Fruit fly (Drosophila melanogaster) whole organism, wandering third instar larva: ENCODE data around the gene Dic2.

Source experiments
- CG32264 ChIP-seq: fragments of 200-800 bp; sonication (Bioruptor generic); optimal IDR thresholded peaks from 2 replicates; lab custom pipeline; 2016; ENCODE audit warnings: missing biosample characterization, missing genetic modification characterization
- CG9705 ChIP-seq: fragments of 200-800 bp; sonication (Bioruptor generic); optimal IDR thresholded peaks from 2 replicates; lab custom pipeline; 2018; ENCODE audit warnings: missing biosample characterization, mild to moderate bottlenecking, missing genetic modification characterization
- CrebA ChIP-seq: fragments of 200-800 bp; sonication (Bioruptor generic); optimal IDR thresholded peaks from 2 replicates; lab custom pipeline; 2016; ENCODE audit warnings: missing biosample characterization, mild to moderate bottlenecking, missing genetic modification characterization, borderline replicate concordance
- Dfd ChIP-seq: fragments of >200 bp; optimal IDR thresholded peaks from 2 replicates; lab custom pipeline; 2017; ENCODE audit warnings: missing biosample characterization, missing genetic modification characterization
- Dif ChIP-seq: fragments of 200-275, 200-300 bp; sonication (Bioruptor generic); optimal IDR thresholded peaks from 2 replicates; lab custom pipeline; 2018; ENCODE audit warnings: missing biosample characterization, missing genetic modification characterization; ENCODE audit not compliant: partially characterized antibody
- GATAd ChIP-seq: sonication (Bioruptor generic); optimal IDR thresholded peaks from 2 replicates; lab custom pipeline; 2016; ENCODE audit warnings: missing biosample characterization, missing genetic modification characterization
- HLH106 ChIP-seq: fragments of 200-800 bp; optimal IDR thresholded peaks from 3 replicates; lab custom pipeline; 2019; ENCODE audit warnings: missing biosample characterization, mild to moderate bottlenecking, missing genetic modification characterization, moderate library complexity
- Hr83 ChIP-seq: fragments of 200-300 bp; sonication (Bioruptor generic); optimal IDR thresholded peaks from 2 replicates; lab custom pipeline; 2016; ENCODE audit warnings: missing biosample characterization, mild to moderate bottlenecking, missing genetic modification characterization, moderate library complexity; ENCODE audit not compliant: poor library complexity, severe bottlenecking
- Jra ChIP-seq: sonication (Bioruptor generic); optimal IDR thresholded peaks from 2 replicates; lab custom pipeline; 2016; ENCODE audit warnings: missing biosample characterization, missing genetic modification characterization
- Mio ChIP-seq: sonication (Bioruptor generic); optimal IDR thresholded peaks from 2 replicates; lab custom pipeline; 2016; ENCODE audit warnings: missing biosample characterization, missing genetic modification characterization
- Myc ChIP-seq: fragments of >200 bp; optimal IDR thresholded peaks from 2 replicates; lab custom pipeline; 2017
- N ChIP-seq: fragments of >200 bp; optimal IDR thresholded peaks from 2 replicates; lab custom pipeline; 2018; ENCODE audit warnings: missing biosample characterization, missing external identifiers, missing genetic modification characterization
- Rel ChIP-seq, 2 experiments: fragments of 200-800 bp; sonication (Bioruptor generic) in 1 of 2; optimal IDR thresholded peaks; 2 replicates in 1 of 2; 3 replicates in 1 of 2; lab custom pipeline; 2016 to 2019; ENCODE audit warnings: mild to moderate bottlenecking in 2 of 2, missing biosample characterization in 2 of 2, missing genetic modification characterization in 2 of 2, moderate library complexity in 1 of 2
- Sp1 ChIP-seq: fragments of 200-800 bp; sonication (Bioruptor generic); optimal IDR thresholded peaks from 3 replicates; lab custom pipeline; 2019; ENCODE audit warnings: missing biosample characterization, mild to moderate bottlenecking, missing genetic modification characterization, moderate library complexity
- Vsx2 ChIP-seq: fragments of 200-300, 225-300 bp; sonication (Bioruptor generic); optimal IDR thresholded peaks from 2 replicates; lab custom pipeline; 2018; ENCODE audit warnings: missing biosample characterization, missing genetic modification characterization; ENCODE audit not compliant: partially characterized antibody
- br ChIP-seq: fragments of 200-800 bp; sonication (Bioruptor generic); optimal IDR thresholded peaks from 2 replicates; lab custom pipeline; 2016; ENCODE audit warnings: missing biosample characterization, missing genetic modification characterization
- dl ChIP-seq, 2 experiments: fragments of 175-275, 200-275 bp in 1 of 2; fragments of 200-275 bp in 1 of 2; sonication (Bioruptor generic); optimal IDR thresholded peaks; lab custom pipeline; 2018; ENCODE audit warnings: mild to moderate bottlenecking in 2 of 2, missing biosample characterization in 2 of 2, missing genetic modification characterization in 2 of 2, moderate library complexity in 2 of 2; ENCODE audit not compliant: partially characterized antibody in 2 of 2, insufficient read depth in 1 of 2
- dmrt93B ChIP-seq: fragments of 200-800 bp; sonication (Bioruptor generic); optimal IDR thresholded peaks from 2 replicates; lab custom pipeline; 2018; ENCODE audit warnings: missing biosample characterization, mild to moderate bottlenecking, missing genetic modification characterization
- foxo ChIP-seq, 2 experiments: fragments of 200-800 bp; sonication (Bioruptor generic); optimal IDR thresholded peaks; 2 replicates in 1 of 2; 3 replicates in 1 of 2; lab custom pipeline; 2016 to 2017; ENCODE audit warnings: missing biosample characterization in 2 of 2, missing genetic modification characterization in 2 of 2
- fru ChIP-seq: fragments of 200-800 bp; sonication (Bioruptor generic); optimal IDR thresholded peaks from 3 replicates; lab custom pipeline; 2016; ENCODE audit warnings: missing biosample characterization, mild to moderate bottlenecking, missing genetic modification characterization
- h ChIP-seq: fragments of 200-800 bp; sonication (Bioruptor generic); optimal IDR thresholded peaks from 3 replicates; lab custom pipeline; 2016; ENCODE audit warnings: missing biosample characterization, mild to moderate bottlenecking, missing genetic modification characterization
- jim ChIP-seq: fragments of 175-275, 200-325 bp; sonication (Bioruptor generic); optimal IDR thresholded peaks from 2 replicates; lab custom pipeline; 2016; ENCODE audit warnings: missing biosample characterization, mild to moderate bottlenecking, missing genetic modification characterization
- lola ChIP-seq: fragments of >200 bp; optimal IDR thresholded peaks from 2 replicates; lab custom pipeline; 2017; ENCODE audit warnings: missing biosample characterization, missing genetic modification characterization
- pan ChIP-seq: fragments of >200 bp; optimal IDR thresholded peaks from 2 replicates; lab custom pipeline; 2017
- psq ChIP-seq: fragments of 200-800 bp; sonication (Bioruptor generic); optimal IDR thresholded peaks from 3 replicates; lab custom pipeline; 2017; ENCODE audit warnings: missing biosample characterization, mild to moderate bottlenecking, missing genetic modification characterization, moderate library complexity
- rgr ChIP-seq: fragments of 200-800 bp; sonication (Bioruptor generic); optimal IDR thresholded peaks from 3 replicates; lab custom pipeline; 2016; ENCODE audit warnings: missing biosample characterization, mild to moderate bottlenecking, missing genetic modification characterization
- sage ChIP-seq: fragments of 200-800 bp; sonication (Bioruptor generic); optimal IDR thresholded peaks from 2 replicates; lab custom pipeline; 2016; ENCODE audit warnings: missing biosample characterization, mild to moderate bottlenecking, missing genetic modification characterization
- sv ChIP-seq: fragments of 200-800 bp; sonication (Bioruptor generic); optimal IDR thresholded peaks from 3 replicates; lab custom pipeline; 2016; ENCODE audit warnings: missing biosample characterization, missing genetic modification characterization
- usp ChIP-seq: fragments of >200 bp; optimal IDR thresholded peaks from 2 replicates; lab custom pipeline; 2017; ENCODE audit warnings: missing biosample characterization, missing genetic modification characterization
- woc ChIP-seq: sonication (Bioruptor generic); optimal IDR thresholded peaks from 2 replicates; lab custom pipeline; 2016; ENCODE audit warnings: missing biosample characterization, mild to moderate bottlenecking, missing genetic modification characterization

Dic2 gene

DNA sequence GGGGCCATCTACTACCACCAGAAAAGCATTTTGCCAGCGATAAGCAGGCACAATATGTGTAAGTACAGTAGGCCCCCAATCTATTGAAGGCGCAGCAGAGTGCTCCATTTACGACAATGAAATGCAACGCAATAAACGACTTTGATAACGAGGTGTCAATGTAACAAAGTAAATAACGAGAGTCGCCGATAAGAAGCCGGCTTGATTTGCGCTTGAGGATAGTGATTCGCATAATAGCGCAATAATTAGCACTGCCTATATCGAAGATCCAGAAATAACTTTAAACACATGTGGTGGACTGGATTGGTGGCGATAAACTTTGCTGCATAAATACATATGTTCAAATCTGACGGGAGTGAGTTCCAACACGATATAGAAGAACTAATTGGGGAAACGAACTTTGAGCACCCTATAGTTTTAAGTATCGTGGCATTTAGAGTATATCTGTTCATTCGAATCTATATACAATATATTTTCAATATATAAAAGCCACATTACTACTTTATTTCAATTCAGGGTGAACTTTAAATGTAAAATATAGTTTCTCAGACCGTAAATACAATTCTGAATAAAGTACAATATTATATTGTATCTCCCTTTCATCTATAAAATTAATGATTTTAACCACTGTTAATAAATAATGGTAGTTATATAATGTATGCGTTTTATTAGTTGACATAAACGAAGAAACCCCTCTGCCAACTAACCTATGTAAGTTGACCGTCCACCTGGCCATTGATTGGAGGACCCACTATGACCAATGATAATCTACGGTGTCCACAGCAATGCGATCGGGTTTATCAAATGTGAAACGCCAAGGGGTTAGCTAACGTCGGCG, 48.0 kb upstream of the Dic2 start:
- TF ChIP-seq h (peak; percentile 21), Rel (GFP tag; optimal IDR thresholded peaks at IDR 0.05; lab: Kevin White, UChicago) (no peak), Rel (tag; optimal IDR thresholded peaks at IDR 0.05; lab: Kevin White, UChicago) (peak; percentile 9), Hr83 (peak; percentile 15), fru (peak; percentile 22), rgr (GFP tag; lab: Kevin White, UChicago) (peak; percentile 21), sage (GFP tag; lab: Kevin White, UChicago) (no peak), dl (GFP tag; optimal IDR thresholded peaks at IDR 0.05; lab: Kevin White, UChicago; ENCODE audit: insufficient read depth in 1 of 2, partially characterized antibody in 2 of 2) (no peak)
- TF ChIP-seq, all 38 proteins: peak for 5

dm6 chr3R:20548255-20548654, 47.0 kb upstream of the Dic2 start:
- no peak for TF ChIP-seq N (GFP tag; lab: Kevin White, UChicago)
- peak; percentile 47 for TF ChIP-seq CrebA (GFP tag; lab: Kevin White, UChicago)

DNA sequence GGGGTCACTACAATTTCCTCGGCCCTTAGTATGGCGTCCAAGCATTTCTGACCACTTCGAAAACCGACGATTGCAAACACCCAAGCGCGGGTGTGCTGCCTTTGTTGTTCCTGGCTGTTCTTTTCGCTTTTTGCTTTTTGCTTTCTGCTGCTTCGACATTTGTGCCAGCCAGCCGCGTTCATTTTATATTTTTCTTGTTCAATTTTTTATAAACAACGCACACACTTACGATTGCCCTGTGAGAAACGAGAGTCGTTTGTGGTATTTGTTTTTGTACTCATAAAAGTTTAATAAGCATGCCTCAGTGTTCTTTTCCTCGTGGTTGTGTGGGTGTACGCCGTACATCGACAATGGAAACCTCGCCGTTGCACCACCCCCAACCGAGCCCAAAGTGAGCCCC, 46.5 kb upstream of the Dic2 start:
- TF ChIP-seq Hr83 = no peak
- peak; percentile 36 for TF ChIP-seq sage (GFP tag; lab: Kevin White, UChicago)
- TF ChIP-seq woc (GFP tag; lab: Kevin White, UChicago) = no peak
- no peak for TF ChIP-seq jim (GFP tag; lab: Kevin White, UChicago)
- no peak for TF ChIP-seq usp (GFP tag; lab: Kevin White, UChicago)
- TF ChIP-seq Rel (GFP tag; optimal IDR thresholded peaks at IDR 0.05; lab: Kevin White, UChicago) = no peak
- TF ChIP-seq Rel (tag; optimal IDR thresholded peaks at IDR 0.05; lab: Kevin White, UChicago) = peak; percentile 51
- no peak for TF ChIP-seq Dfd (GFP tag; lab: Kevin White, UChicago)
- no peak for TF ChIP-seq Myc (lab: Kevin White, UChicago)
- no peak for TF ChIP-seq Sp1
- TF ChIP-seq rgr (GFP tag; lab: Kevin White, UChicago) = peak; percentile 5
- TF ChIP-seq Vsx2 (GFP tag; lab: Kevin White, UChicago) = no peak
- TF ChIP-seq dmrt93B (GFP tag; lab: Kevin White, UChicago) = no peak
- no peak for TF ChIP-seq fru
- TF ChIP-seq h = no peak

DNA sequence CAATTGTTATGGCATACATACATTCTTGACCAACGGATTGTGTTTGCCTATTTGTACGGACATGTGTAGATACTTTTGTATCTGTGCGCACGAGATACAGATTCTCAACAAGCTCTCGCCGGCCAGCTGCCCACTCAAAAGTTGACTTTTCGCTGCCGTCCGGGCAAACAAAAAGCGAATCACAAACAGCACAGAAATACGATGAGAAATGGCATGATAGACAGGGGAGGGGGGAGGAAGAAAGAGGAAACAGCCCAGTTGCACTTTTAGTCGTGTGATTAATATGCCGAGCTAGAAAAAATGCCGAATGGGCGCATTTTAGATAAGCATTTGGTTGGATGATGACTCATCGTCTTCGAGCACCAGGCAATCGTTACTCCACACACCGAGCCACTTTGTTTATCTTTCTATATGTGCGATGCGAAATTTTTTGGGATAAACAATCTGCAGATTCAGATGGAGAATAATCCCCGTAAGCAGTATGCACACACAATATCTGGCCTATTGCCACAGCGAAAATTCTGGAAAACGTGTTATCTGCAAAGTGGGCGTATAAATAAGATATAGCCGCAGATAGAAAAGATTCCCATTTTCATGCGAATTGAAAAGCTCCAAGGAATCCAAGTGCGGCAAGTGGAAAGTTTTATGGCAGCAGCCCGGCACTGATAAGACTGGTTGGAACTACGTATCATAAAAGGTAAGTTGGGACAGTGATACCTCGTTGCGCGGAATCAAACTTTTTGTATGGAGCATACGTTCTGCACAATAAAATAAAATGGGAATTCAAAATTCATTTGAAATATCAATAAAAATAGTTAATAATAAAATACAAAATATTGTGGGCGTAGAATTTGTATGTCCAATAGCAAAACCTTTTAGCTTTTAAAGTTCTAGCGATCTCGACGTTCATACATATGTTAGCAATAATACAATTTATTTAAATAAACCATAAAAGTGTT, 45.7 kb upstream of the Dic2 start:
- TF ChIP-seq rgr (GFP tag; lab: Kevin White, UChicago) (no peak), Rel (GFP tag; optimal IDR thresholded peaks at IDR 0.05; lab: Kevin White, UChicago) (no peak), Rel (tag; optimal IDR thresholded peaks at IDR 0.05; lab: Kevin White, UChicago) (peak; percentile 21), foxo (GFP tag; optimal IDR thresholded peaks at IDR 0.05; lab: Kevin White, UChicago) (peak in 1 of 2 experiments; percentile 27), sage (GFP tag; lab: Kevin White, UChicago) (no peak), h (peak; percentile 24)

DNA sequence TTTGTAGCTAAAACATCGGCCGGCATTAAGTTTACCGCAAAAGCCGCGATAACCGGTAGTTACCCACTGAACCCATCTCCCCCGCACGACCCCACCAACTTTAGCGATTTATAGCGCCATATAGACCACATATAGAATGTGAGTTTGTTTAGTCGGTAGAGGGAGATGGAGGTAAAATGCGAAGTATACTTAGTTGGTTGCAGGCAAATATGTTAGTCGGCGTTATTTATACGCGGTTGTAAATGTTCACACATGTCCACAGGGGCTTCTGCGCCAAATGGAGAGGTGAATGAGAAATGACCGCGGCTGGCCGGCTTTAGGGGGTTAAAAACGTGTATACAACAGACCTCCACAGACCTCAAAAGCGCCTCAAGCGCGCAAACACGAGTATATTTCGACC, 44.5 kb upstream of the Dic2 start:
- TF ChIP-seq Rel (GFP tag; optimal IDR thresholded peaks at IDR 0.05; lab: Kevin White, UChicago) = no peak
- no peak for TF ChIP-seq Rel (tag; optimal IDR thresholded peaks at IDR 0.05; lab: Kevin White, UChicago)
- TF ChIP-seq GATAd (GFP tag; lab: Kevin White, UChicago) = no peak
- no peak for TF ChIP-seq jim (GFP tag; lab: Kevin White, UChicago)
- TF ChIP-seq Sp1 = no peak
- no peak for TF ChIP-seq sage (GFP tag; lab: Kevin White, UChicago)
- TF ChIP-seq lola (GFP tag; lab: Kevin White, UChicago) = no peak
- peak; percentile 3 for TF ChIP-seq fru
- TF ChIP-seq Dif (GFP tag; lab: Kevin White, UChicago) = no peak
- TF ChIP-seq pan (lab: Kevin White, UChicago) = no peak
- TF ChIP-seq rgr (GFP tag; lab: Kevin White, UChicago) = peak; percentile 9
- TF ChIP-seq dmrt93B (GFP tag; lab: Kevin White, UChicago) = no peak
- TF ChIP-seq br (GFP tag; lab: Kevin White, UChicago) = no peak
- peak; percentile 3 for TF ChIP-seq psq (GFP tag; lab: Kevin White, UChicago)
- no peak for TF ChIP-seq CG9705 (GFP tag; lab: Kevin White, UChicago)
- TF ChIP-seq Mio = no peak
- TF ChIP-seq Vsx2 (GFP tag; lab: Kevin White, UChicago) = no peak
- TF ChIP-seq sv (GFP tag; lab: Kevin White, UChicago) = no peak
- TF ChIP-seq dl (GFP tag; optimal IDR thresholded peaks at IDR 0.05; lab: Kevin White, UChicago; ENCODE audit: insufficient read depth in 1 of 2, partially characterized antibody in 2 of 2) = no peak
- no peak for TF ChIP-seq usp (GFP tag; lab: Kevin White, UChicago)
- TF ChIP-seq HLH106 = peak; percentile 6
- no peak for TF ChIP-seq CG32264 (GFP tag; lab: Kevin White, UChicago)
- TF ChIP-seq foxo (GFP tag; optimal IDR thresholded peaks at IDR 0.05; lab: Kevin White, UChicago) = peak in 1 of 2 experiments; percentile 15
- TF ChIP-seq Jra (GFP tag; lab: Kevin White, UChicago) = no peak
